Worm (Caenorhabditis elegans): ENCODE measurements around the gene rif-1.2.

Gene rif-1.2

DNA sequence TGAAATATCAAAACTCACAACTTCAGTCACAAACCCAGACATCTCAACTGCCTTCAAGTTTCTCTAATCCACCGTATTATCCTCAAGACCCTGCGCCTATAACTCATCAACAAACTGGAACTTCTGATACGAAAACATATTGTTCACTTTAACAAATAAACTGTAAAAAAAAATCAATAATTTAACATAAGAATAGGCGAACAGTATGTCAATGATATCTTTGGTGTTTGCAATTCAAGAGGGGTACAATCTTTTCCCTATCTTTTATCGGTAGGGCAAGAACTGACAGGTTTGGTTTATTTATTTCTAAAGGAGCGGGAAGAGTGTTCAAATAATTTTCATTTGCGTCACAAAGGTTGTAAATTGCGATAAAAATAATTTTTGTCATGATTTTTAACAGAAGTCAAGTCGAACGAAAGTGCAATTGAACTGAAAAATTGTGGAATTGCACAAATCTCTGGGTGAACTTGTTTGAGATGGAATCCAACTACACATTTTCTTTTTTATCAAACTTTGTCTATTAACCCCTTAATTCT, 8.2 kb downstream of the rif-1.2 start (continued):
- TF ChIP-seq blmp-1 (tag; optimal IDR thresholded peaks at IDR 0.05; ENCODE audit: insufficient read depth) = peak; percentile 91
- peak; percentile 75 for TF ChIP-seq R02D3.7 (tag; optimal IDR thresholded peaks at IDR 0.05)

DNA sequence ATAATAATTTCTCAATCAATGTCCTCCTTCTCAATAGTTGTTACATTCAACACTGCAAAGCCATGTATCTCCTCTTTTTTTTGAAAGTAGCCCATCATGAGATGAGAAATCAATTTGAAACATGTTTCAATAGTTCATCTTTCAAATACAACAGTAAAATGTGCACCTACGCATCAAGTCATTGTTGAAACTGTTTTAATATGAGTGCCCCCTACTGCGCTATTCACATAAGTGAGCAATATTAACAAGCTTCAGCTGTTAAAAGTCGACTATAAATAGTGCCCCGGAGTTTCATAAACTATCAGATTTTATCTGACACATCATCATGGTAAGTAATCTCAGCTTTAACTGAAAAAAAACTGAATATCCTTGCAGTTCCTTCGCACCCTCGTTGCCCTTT, 10.8 kb downstream of the rif-1.2 start, which contains the start of the genes nspc-15 and F19H6.6:
Gene nspc-15 (plus strand): TSS at position 301 of the 400 bp plus-strand sequence.
Gene F19H6.6 (plus strand): TSS at position 384 of the 400 bp plus-strand sequence.
- no peak for TF ChIP-seq lin-39 (tag; optimal IDR thresholded peaks at IDR 0.05)
- TF ChIP-seq elt-1 (tag; optimal IDR thresholded peaks at IDR 0.05) = no peak
- no peak for TF ChIP-seq sem-4 (tag; optimal IDR thresholded peaks at IDR 0.05)
- no peak for TF ChIP-seq nhr-129 (tag; optimal IDR thresholded peaks at IDR 0.05)
- TF ChIP-seq zag-1 (tag; optimal IDR thresholded peaks at IDR 0.05) = no peak
- TF ChIP-seq ceh-82 (tag; optimal IDR thresholded peaks at IDR 0.05) = no peak
- no peak for TF ChIP-seq mbf-1 (tag; optimal IDR thresholded peaks at IDR 0.05)
- TF ChIP-seq Y55F3AM.14 (GFP tag; optimal IDR thresholded peaks at IDR 0.05) = no peak
- TF ChIP-seq F13H6.1 (tag; optimal IDR thresholded peaks at IDR 0.05) = no peak
- TF ChIP-seq unc-39 (tag; optimal IDR thresholded peaks at IDR 0.05) = no peak
- no peak for TF ChIP-seq sma-9 (GFP tag; optimal IDR thresholded peaks at IDR 0.05)
- TF ChIP-seq sma-9 (tag; optimal IDR thresholded peaks at IDR 0.05) = no peak
- no peak for TF ChIP-seq nhr-23 (tag; optimal IDR thresholded peaks at IDR 0.05)
- no peak for TF ChIP-seq nhr-25 (tag; optimal IDR thresholded peaks at IDR 0.05)
- TF ChIP-seq sma-3 (GFP tag; optimal IDR thresholded peaks at IDR 0.05) = no peak
- no peak for TF ChIP-seq gmeb-1 (tag; optimal IDR thresholded peaks at IDR 0.05)
- no peak for TF ChIP-seq ztf-11 (tag; optimal IDR thresholded peaks at IDR 0.05)

- TF ChIP-seq nhr-23 (tag; optimal IDR thresholded peaks at IDR 0.05) = no peak
- TF ChIP-seq lsy-2 (tag; optimal IDR thresholded peaks at IDR 0.05) = no peak
- TF ChIP-seq F13H6.1 (tag; optimal IDR thresholded peaks at IDR 0.05) = no peak
- TF ChIP-seq unc-55 (GFP tag; optimal IDR thresholded peaks at IDR 0.05) = no peak
- no peak for TF ChIP-seq nhr-129 (tag; optimal IDR thresholded peaks at IDR 0.05)
- TF ChIP-seq nhr-77 (tag; optimal IDR thresholded peaks at IDR 0.05) = no peak
- no peak for TF ChIP-seq nhr-10 (tag; optimal IDR thresholded peaks at IDR 0.05)
- TF ChIP-seq nhr-6 (tag; optimal IDR thresholded peaks at IDR 0.05) = no peak
- no peak for TF ChIP-seq unc-39 (tag; optimal IDR thresholded peaks at IDR 0.05)
- no peak for TF ChIP-seq skn-1 (tag; optimal IDR thresholded peaks at IDR 0.05)
- TF ChIP-seq ztf-1 (GFP tag; conservative IDR thresholded peaks at IDR 0.05) = no peak
- no peak for TF ChIP-seq blmp-1 (tag; optimal IDR thresholded peaks at IDR 0.05; ENCODE audit: insufficient read depth)
- TF ChIP-seq C34F6.9 (tag; optimal IDR thresholded peaks at IDR 0.05) = no peak
- TF ChIP-seq mbf-1 (tag; optimal IDR thresholded peaks at IDR 0.05) = no peak
- no peak for TF ChIP-seq unc-62 (GFP tag; optimal IDR thresholded peaks at IDR 0.05)
- no peak for TF ChIP-seq nhr-12 (tag; optimal IDR thresholded peaks at IDR 0.05)
- no peak for TF ChIP-seq dmd-4 (tag; optimal IDR thresholded peaks at IDR 0.05)
- no peak for TF ChIP-seq ceh-16 (tag; optimal IDR thresholded peaks at IDR 0.05)
- TF ChIP-seq mdl-1 (tag; optimal IDR thresholded peaks at IDR 0.05) = no peak
Measured at ce11 chrX:12358957-12359356, 12.3 kb downstream of the rif-1.2 start, which contains the start of gene nspc-14. nspc-14 (minus strand) TSS chrX:12359057.

DNA sequence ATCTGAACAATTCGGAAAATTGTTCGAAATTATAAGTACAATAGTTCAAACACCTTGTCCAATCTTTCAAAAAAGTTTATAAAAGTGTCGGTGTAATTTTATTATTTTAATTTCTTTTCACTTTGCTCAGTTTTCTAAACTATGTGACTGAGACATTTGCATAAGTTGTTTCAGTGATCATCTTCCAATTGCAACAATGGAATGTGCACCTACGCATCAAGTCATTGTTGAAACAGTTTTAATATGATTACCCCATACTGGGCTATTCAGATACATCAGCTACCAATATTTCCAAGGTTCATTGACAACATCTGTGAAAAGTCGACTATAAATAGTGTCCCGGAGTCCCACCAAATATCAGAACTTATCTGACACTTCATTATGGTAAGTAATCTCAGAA, 14.1 kb downstream of the rif-1.2 start, which contains the start of gene nspc-13:
Gene nspc-13 (plus strand): TSS at position 301 of the 400 bp plus-strand sequence.
- TF ChIP-seq ZK546.5 (tag; optimal IDR thresholded peaks at IDR 0.05) (no peak), ceh-82 (tag; optimal IDR thresholded peaks at IDR 0.05) (no peak), sma-3 (GFP tag; optimal IDR thresholded peaks at IDR 0.05) (no peak), zag-1 (tag; optimal IDR thresholded peaks at IDR 0.05) (no peak)

- no peak for TF ChIP-seq ztf-11 (tag; optimal IDR thresholded peaks at IDR 0.05)
- TF ChIP-seq elt-1 (tag; optimal IDR thresholded peaks at IDR 0.05) = no peak
- no peak for TF ChIP-seq sem-4 (tag; optimal IDR thresholded peaks at IDR 0.05)
- no peak for TF ChIP-seq nhr-6 (tag; optimal IDR thresholded peaks at IDR 0.05)
- TF ChIP-seq nhr-129 (tag; optimal IDR thresholded peaks at IDR 0.05) = no peak
- TF ChIP-seq nhr-77 (tag; optimal IDR thresholded peaks at IDR 0.05) = no peak
- no peak for TF ChIP-seq mdl-1 (tag; optimal IDR thresholded peaks at IDR 0.05)
- TF ChIP-seq ceh-82 (tag; optimal IDR thresholded peaks at IDR 0.05) = no peak
- TF ChIP-seq R02D3.7 (tag; optimal IDR thresholded peaks at IDR 0.05) = no peak
- TF ChIP-seq sma-9 (GFP tag; optimal IDR thresholded peaks at IDR 0.05) = no peak
- no peak for TF ChIP-seq sma-9 (tag; optimal IDR thresholded peaks at IDR 0.05)
- TF ChIP-seq nhr-23 (tag; optimal IDR thresholded peaks at IDR 0.05) = no peak
- TF ChIP-seq ceh-16 (tag; optimal IDR thresholded peaks at IDR 0.05) = no peak
- no peak for TF ChIP-seq ama-1 (optimal IDR thresholded peaks at IDR 0.05)
- TF ChIP-seq lin-11 (tag; optimal IDR thresholded peaks at IDR 0.05) = no peak
- TF ChIP-seq ztf-1 (GFP tag; conservative IDR thresholded peaks at IDR 0.05) = no peak
- TF ChIP-seq fos-1 (tag; optimal IDR thresholded peaks at IDR 0.05) = no peak
- no peak for TF ChIP-seq F13H6.1 (tag; optimal IDR thresholded peaks at IDR 0.05)
- no peak for TF ChIP-seq C34F6.9 (tag; optimal IDR thresholded peaks at IDR 0.05)
- no peak for TF ChIP-seq sma-3 (GFP tag; optimal IDR thresholded peaks at IDR 0.05)
Measured at ce11 chrX:12356581-12356980, 14.6 kb downstream of the rif-1.2 start, which contains the start of gene nspc-12. nspc-12 (minus strand) TSS chrX:12356681.
